Fruit fly (Drosophila melanogaster) whole organism, adult: ENCODE results near the gene Fum3.

Experiments
- CG11617 ChIP-seq: fragments of 200-800 bp; sonication (Bioruptor generic); optimal IDR thresholded peaks from 2 replicates; lab custom pipeline; 2017; ENCODE audit warnings: mild to moderate bottlenecking, missing biosample characterization, missing genetic modification reagents, missing genetic modification characterization
- CG12768 ChIP-seq: fragments of 200-800 bp; sonication (Bioruptor generic); optimal IDR thresholded peaks from 2 replicates; lab custom pipeline; 2017; ENCODE audit warnings: missing biosample characterization, missing genetic modification characterization, mild to moderate bottlenecking, moderate library complexity, missing genetic modification reagents
- CG14711 ChIP-seq: fragments of 200-800 bp; sonication (Bioruptor generic); optimal IDR thresholded peaks from 2 replicates; lab custom pipeline; 2018; ENCODE audit warnings: missing biosample characterization, mild to moderate bottlenecking, missing genetic modification characterization, moderate library complexity
- CG1620 ChIP-seq: fragments of 200-800 bp; sonication (Bioruptor generic); optimal IDR thresholded peaks from 2 replicates; lab custom pipeline; 2016; ENCODE audit warnings: missing biosample characterization, missing genetic modification characterization
- CG33017 ChIP-seq: fragments of 200-800 bp; sonication (Bioruptor generic); optimal IDR thresholded peaks from 2 replicates; lab custom pipeline; 2018; ENCODE audit warnings: missing biosample characterization, mild to moderate bottlenecking, missing genetic modification characterization, moderate library complexity
- CG5204 ChIP-seq: fragments of 200-800 bp; sonication (Bioruptor generic); optimal IDR thresholded peaks from 2 replicates; lab custom pipeline; 2016; ENCODE audit warnings: missing biosample characterization, missing genetic modification characterization
- CG7045 ChIP-seq: fragments of 200-800 bp; sonication (Bioruptor generic); optimal IDR thresholded peaks from 2 replicates; lab custom pipeline; 2017; ENCODE audit warnings: missing biosample characterization, mild to moderate bottlenecking, missing genetic modification characterization
- CG7101 ChIP-seq: fragments of 200-800 bp; sonication (Bioruptor generic); optimal IDR thresholded peaks from 2 replicates; lab custom pipeline; 2018; ENCODE audit warnings: missing biosample characterization, mild to moderate bottlenecking, missing genetic modification characterization, moderate library complexity
- Clk ChIP-seq: fragments of 200-800 bp; sonication (Bioruptor generic); optimal IDR thresholded peaks from 2 replicates; lab custom pipeline; 2017; ENCODE audit warnings: missing biosample characterization, missing genetic modification characterization
- Crg-1 ChIP-seq: fragments of 200-800 bp; sonication (Bioruptor generic); optimal IDR thresholded peaks from 2 replicates; lab custom pipeline; 2016; ENCODE audit warnings: missing biosample characterization, missing genetic modification characterization
- Hr96 ChIP-seq: fragments of 200-800 bp; sonication (Bioruptor generic); optimal IDR thresholded peaks from 2 replicates; lab custom pipeline; 2016; ENCODE audit warnings: missing biosample characterization, missing genetic modification characterization
- Mnt ChIP-seq: fragments of 200-800 bp; sonication (Bioruptor generic); optimal IDR thresholded peaks from 2 replicates; lab custom pipeline; 2016; ENCODE audit warnings: missing biosample characterization, mild to moderate bottlenecking, missing genetic modification characterization
- bab1 ChIP-seq: fragments of 200-800 bp; sonication (Bioruptor generic); optimal IDR thresholded peaks from 3 replicates; lab custom pipeline; 2019; ENCODE audit warnings: missing biosample characterization, mild to moderate bottlenecking, missing genetic modification characterization, moderate library complexity
- cic ChIP-seq: fragments of 200-800 bp; sonication (Bioruptor generic); optimal IDR thresholded peaks from 2 replicates; lab custom pipeline; 2017; ENCODE audit warnings: missing biosample characterization, mild to moderate bottlenecking, missing genetic modification characterization, moderate library complexity
- cnc ChIP-seq, 2 experiments: fragments of >200 bp; optimal IDR thresholded peaks; 2 replicates each; lab custom pipeline; 2017
- kay ChIP-seq: fragments of 200-800 bp; sonication (Bioruptor generic); peaks from one replicate; lab custom pipeline; 2016; ENCODE audit warnings: missing biosample characterization, missing genetic modification characterization, borderline replicate concordance
- ovo ChIP-seq: fragments of 200-800 bp; sonication (Bioruptor generic); optimal IDR thresholded peaks from 2 replicates; lab custom pipeline; 2016; ENCODE audit warnings: missing biosample characterization, missing genetic modification characterization
- pad ChIP-seq: fragments of 200-800 bp; sonication (Bioruptor generic); optimal IDR thresholded peaks from 3 replicates; lab custom pipeline; 2017; ENCODE audit warnings: missing biosample characterization, missing genetic modification characterization, mild to moderate bottlenecking, moderate library complexity, missing genetic modification reagents
- tj ChIP-seq: fragments of 200-800 bp; sonication (Bioruptor generic); optimal IDR thresholded peaks from 3 replicates; lab custom pipeline; 2017; ENCODE audit warnings: missing biosample characterization, mild to moderate bottlenecking, missing genetic modification characterization, moderate library complexity
- toe ChIP-seq: fragments of 200-800 bp; sonication (Bioruptor generic); optimal IDR thresholded peaks from 2 replicates; lab custom pipeline; 2016; ENCODE audit warnings: missing biosample characterization, missing genetic modification characterization

Gene Fum3

dm6 chr3L:11439570-11439969 lies 26.1 kb downstream of the Fum3 start:
- TF ChIP-seq CG33017 (tag; lab: Kevin White, UChicago), result no peak
- no peak for TF ChIP-seq CG12768 (GFP tag; lab: Kevin White, UChicago)
- TF ChIP-seq tj (GFP tag; lab: Kevin White, UChicago), result no peak
- no peak for TF ChIP-seq pad (GFP tag; lab: Kevin White, UChicago)
- TF ChIP-seq Hr96 (GFP tag; lab: Kevin White, UChicago), result no peak
- no peak for TF ChIP-seq CG14711 (tag; lab: Kevin White, UChicago)
- no peak for TF ChIP-seq cnc (optimal IDR thresholded peaks at IDR 0.05; lab: Kevin White, UChicago)
- no peak for TF ChIP-seq Mnt
- TF ChIP-seq toe (GFP tag; lab: Kevin White, UChicago), result no peak
- no peak for TF ChIP-seq kay (GFP tag; lab: Kevin White, UChicago)
- TF ChIP-seq ovo, result no peak
- no peak for TF ChIP-seq CG1620 (GFP tag; lab: Kevin White, UChicago)

DNA sequence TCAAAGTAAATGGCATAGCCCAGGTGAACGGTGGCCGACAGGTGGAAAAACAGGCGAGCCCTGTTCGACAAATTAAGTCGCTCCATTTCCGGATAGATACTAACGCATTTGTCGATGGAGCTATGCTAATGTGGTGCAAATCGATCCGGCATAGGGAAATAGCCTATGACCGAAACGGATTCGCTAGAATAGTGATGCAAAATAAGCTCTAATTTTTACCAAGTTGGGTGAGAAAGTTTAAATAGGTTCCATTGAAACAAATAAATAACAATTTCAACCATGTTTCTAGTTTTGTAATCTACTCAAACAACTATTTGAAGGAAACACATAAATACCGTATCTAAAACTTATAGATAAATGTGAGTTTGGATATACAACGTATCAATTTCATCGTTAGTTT lies 30.3 kb downstream of the Fum3 start, which contains the start of gene CG6149:
Gene CG6149, minus strand, starts transcription at position 101 of the 400 bp plus-strand sequence.
- TF ChIP-seq Mnt (no peak), CG5204 (GFP tag; lab: Kevin White, UChicago) (no peak), toe (GFP tag; lab: Kevin White, UChicago) (no peak), kay (GFP tag; lab: Kevin White, UChicago) (no peak), CG12768 (GFP tag; lab: Kevin White, UChicago) (no peak), CG1620 (GFP tag; lab: Kevin White, UChicago) (no peak), Crg-1 (GFP tag; lab: Kevin White, UChicago) (no peak), CG7101 (tag; lab: Kevin White, UChicago) (no peak), ovo (no peak), CG7045 (GFP tag; lab: Kevin White, UChicago) (no peak), CG33017 (tag; lab: Kevin White, UChicago) (no peak), pad (GFP tag; lab: Kevin White, UChicago) (no peak), CG14711 (tag; lab: Kevin White, UChicago) (no peak), cic (no peak), cnc (optimal IDR thresholded peaks at IDR 0.05; lab: Kevin White, UChicago) (no peak), bab1 (GFP tag; lab: Kevin White, UChicago) (no peak), CG11617 (GFP tag; lab: Kevin White, UChicago) (no peak), Clk (no peak)

DNA sequence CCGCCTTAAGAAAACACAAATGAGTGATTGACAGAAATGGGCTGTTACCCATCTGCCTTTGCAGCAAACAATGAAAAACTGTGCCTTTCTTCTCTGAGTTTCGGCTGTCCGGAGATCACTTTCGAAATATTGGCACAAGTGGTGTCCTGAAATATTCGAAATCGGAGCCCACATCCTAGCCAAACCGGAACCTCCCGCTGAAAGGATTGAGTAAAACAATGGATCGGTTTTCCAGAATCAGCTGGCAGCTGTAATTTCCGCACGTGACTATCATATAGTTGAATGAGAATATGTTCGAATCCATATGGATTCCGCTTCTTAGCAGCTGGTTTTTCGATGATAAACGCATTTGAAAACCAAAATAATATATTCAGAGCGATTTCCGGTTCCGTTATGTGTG lies 31.6 kb downstream of the Fum3 start:
- no peak for TF ChIP-seq CG7045 (GFP tag; lab: Kevin White, UChicago)
- no peak for TF ChIP-seq pad (GFP tag; lab: Kevin White, UChicago)
- no peak for TF ChIP-seq Mnt
- no peak for TF ChIP-seq CG33017 (tag; lab: Kevin White, UChicago)
- TF ChIP-seq CG14711 (tag; lab: Kevin White, UChicago), result no peak

DNA sequence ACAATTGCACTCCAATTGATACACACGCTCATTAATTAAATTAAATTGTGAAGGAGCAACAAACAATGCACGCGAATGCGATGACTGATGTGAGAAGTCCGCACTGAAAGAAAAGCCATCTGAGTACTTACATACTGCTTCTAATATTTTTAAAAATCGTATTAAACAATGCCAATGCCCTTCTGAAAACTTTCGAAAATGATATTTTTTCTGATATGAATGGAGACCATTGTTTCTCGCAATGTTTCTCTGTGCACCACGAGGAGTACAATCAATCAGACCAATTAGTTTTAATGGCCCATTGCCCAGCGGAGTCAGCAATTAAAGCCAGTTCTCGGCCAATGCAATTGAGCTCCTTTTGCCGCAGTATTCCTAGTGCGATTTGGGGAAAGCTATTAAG lies 32.5 kb downstream of the Fum3 start:
- TF ChIP-seq toe (GFP tag; lab: Kevin White, UChicago), result no peak
- no peak for TF ChIP-seq Clk

DNA sequence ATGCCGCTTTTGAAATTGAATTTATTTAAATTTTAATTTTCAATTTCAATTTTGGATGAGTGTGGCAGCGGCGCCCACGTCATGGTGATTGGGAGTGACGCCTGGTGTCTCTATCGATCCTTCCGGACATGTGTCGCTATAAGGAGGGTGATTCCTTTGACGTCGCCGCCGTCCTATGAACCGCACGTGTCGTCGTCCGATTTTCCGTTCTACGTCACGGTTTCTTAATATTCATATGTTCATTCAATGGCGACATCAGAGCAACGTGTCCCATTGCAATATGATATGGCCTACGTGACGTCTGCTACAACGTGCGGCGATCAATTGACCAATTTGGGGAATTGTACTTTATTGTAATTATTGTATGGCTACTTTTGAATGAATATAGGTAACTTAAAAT lies 33.2 kb downstream of the Fum3 start:
- no peak for TF ChIP-seq ovo
- no peak for TF ChIP-seq CG7101 (tag; lab: Kevin White, UChicago)

dm6 chr3L:11431926-11432323 lies 33.7 kb downstream of the Fum3 start:
- TF ChIP-seq pad (GFP tag; lab: Kevin White, UChicago) (no peak), CG12768 (GFP tag; lab: Kevin White, UChicago) (no peak), CG11617 (GFP tag; lab: Kevin White, UChicago) (no peak), CG7101 (tag; lab: Kevin White, UChicago) (no peak), CG7045 (GFP tag; lab: Kevin White, UChicago) (no peak), CG5204 (GFP tag; lab: Kevin White, UChicago) (no peak), Hr96 (GFP tag; lab: Kevin White, UChicago) (no peak), CG33017 (tag; lab: Kevin White, UChicago) (no peak), Clk (no peak), bab1 (GFP tag; lab: Kevin White, UChicago) (no peak), cnc (optimal IDR thresholded peaks at IDR 0.05; lab: Kevin White, UChicago) (no peak), kay (GFP tag; lab: Kevin White, UChicago) (no peak), CG14711 (tag; lab: Kevin White, UChicago) (no peak), Crg-1 (GFP tag; lab: Kevin White, UChicago) (no peak)

- peak; percentile 70 for TF ChIP-seq bab1 (GFP tag; lab: Kevin White, UChicago)
- peak; percentile 58 for TF ChIP-seq cic
- peak; percentile 87 for TF ChIP-seq CG14711 (tag; lab: Kevin White, UChicago)
- TF ChIP-seq CG33017 (tag; lab: Kevin White, UChicago), result peak; percentile 95
- TF ChIP-seq cnc (optimal IDR thresholded peaks at IDR 0.05; lab: Kevin White, UChicago), result no peak
- peak; percentile 69 for TF ChIP-seq pad (GFP tag; lab: Kevin White, UChicago)
- peak; percentile 86 for TF ChIP-seq Hr96 (GFP tag; lab: Kevin White, UChicago)
- peak; percentile 73 for TF ChIP-seq Clk
- TF ChIP-seq kay (GFP tag; lab: Kevin White, UChicago), result no peak
- peak; percentile 89 for TF ChIP-seq CG7045 (GFP tag; lab: Kevin White, UChicago)
- peak; percentile 83 for TF ChIP-seq CG1620 (GFP tag; lab: Kevin White, UChicago)
- TF ChIP-seq CG12768 (GFP tag; lab: Kevin White, UChicago), result peak; percentile 93
- peak; percentile 70 for TF ChIP-seq CG11617 (GFP tag; lab: Kevin White, UChicago)
- peak; percentile 32 for TF ChIP-seq Mnt
- peak; percentile 93 for TF ChIP-seq CG5204 (GFP tag; lab: Kevin White, UChicago)
- TF ChIP-seq ovo, result peak; percentile 64
- peak; percentile 61 for TF ChIP-seq tj (GFP tag; lab: Kevin White, UChicago)
- peak; percentile 91 for TF ChIP-seq CG7101 (tag; lab: Kevin White, UChicago)
- peak; percentile 68 for TF ChIP-seq toe (GFP tag; lab: Kevin White, UChicago)
- TF ChIP-seq Crg-1 (GFP tag; lab: Kevin White, UChicago), result peak; percentile 90
Observed at dm6 chr3L:11431251-11431925, 34.3 kb downstream of the Fum3 start.
